Worm (Caenorhabditis elegans) whole organism, L4 larva: ENCODE data around the gene aakb-2.
A peak's percentile ranks its signal among the peaks of the same experiment; 100 is the strongest.

ENCODE experiments used
- F10B5.3 ChIP-seq: sonication (generic microtip); optimal IDR thresholded peaks from 2 replicates; lab custom pipeline; 2016; ENCODE audit warnings: mild to moderate bottlenecking, missing genetic modification characterization, missing compliant biosample characterization
- F37D6.2 ChIP-seq: sonication (generic microtip); optimal IDR thresholded peaks from 2 replicates; lab custom pipeline; 2016; ENCODE audit warnings: mild to moderate bottlenecking, missing genetic modification characterization, missing compliant biosample characterization
- F44E2.7 ChIP-seq: fragments of 200-800 bp; sonication (Bioruptor generic); IDR thresholded peaks from 2 replicates; pipeline ENCODE4 v2.1.2; 2022; ENCODE audit warnings: missing genetic modification characterization, missing compliant biosample characterization
- F49E8.2 ChIP-seq: sonication (generic microtip); optimal IDR thresholded peaks from 2 replicates; lab custom pipeline; 2016; ENCODE audit warnings: missing compliant biosample characterization, mild to moderate bottlenecking, missing genetic modification characterization, borderline replicate concordance
- T20F7.1 ChIP-seq: fragments of 200-800 bp; sonication (Bioruptor generic); optimal IDR thresholded peaks from 2 replicates; lab custom pipeline; 2018; ENCODE audit warnings: mild to moderate bottlenecking, missing genetic modification characterization, missing compliant biosample characterization
- T26A8.4 ChIP-seq: fragments of 200-800 bp; sonication (Bioruptor generic); IDR thresholded peaks from 2 replicates; pipeline ENCODE4 v1.3.6; 2022; ENCODE audit warnings: missing genetic modification characterization, missing compliant biosample characterization
- Y105C5A.15 ChIP-seq: fragments of 200-800 bp; sonication (Bioruptor generic); IDR thresholded peaks from 2 replicates; pipeline ENCODE4 v1.3.6; 2022; ENCODE audit warnings: missing genetic modification characterization, missing compliant biosample characterization
- Y48G9A.11 ChIP-seq: fragments of 200-800 bp; sonication (Bioruptor generic); IDR thresholded peaks from 2 replicates; pipeline ENCODE4 v1.3.6; 2022; ENCODE audit warnings: missing genetic modification reagents, missing genetic modification characterization, missing compliant biosample characterization
- Y5F2A.4 ChIP-seq: fragments of 200-800 bp; sonication (Bioruptor generic); optimal IDR thresholded peaks from 2 replicates; lab custom pipeline; 2018; ENCODE audit warnings: mild to moderate bottlenecking, missing genetic modification characterization, missing compliant biosample characterization
- ZK337.2 ChIP-seq: fragments of 200-800 bp; sonication (Bioruptor generic); IDR thresholded peaks from 2 replicates; pipeline ENCODE4 v1.3.6; 2022; ENCODE audit warnings: missing genetic modification reagents, missing genetic modification characterization, missing compliant biosample characterization
- aha-1 ChIP-seq: fragments of 150-350 bp; peaks from one replicate; lab custom pipeline; 2014; ENCODE audit warnings: missing biosample characterization, missing genetic modification characterization
- arid-1 ChIP-seq: fragments of 200-800 bp; sonication (Bioruptor generic); conservative IDR thresholded peaks from 2 replicates; pipeline ENCODE4 v1.3.6; 2022; ENCODE audit warnings: missing genetic modification reagents, missing genetic modification characterization, missing compliant biosample characterization
- ceh-28 ChIP-seq: fragments of 150-350 bp; optimal IDR thresholded peaks from 2 replicates; lab custom pipeline; 2014; ENCODE audit warnings: missing biosample characterization, missing genetic modification reagents, missing genetic modification characterization
- ceh-32 ChIP-seq: sonication (generic microtip); optimal IDR thresholded peaks from 2 replicates; lab custom pipeline; 2016; ENCODE audit warnings: mild to moderate bottlenecking, missing genetic modification characterization, missing compliant biosample characterization; ENCODE audit not compliant: poor library complexity
- ceh-44 ChIP-seq: fragments of 200-800 bp; sonication (Bioruptor generic); IDR thresholded peaks from 2 replicates; pipeline ENCODE4 v1.3.6; 2022; ENCODE audit warnings: missing genetic modification reagents, missing genetic modification characterization, missing compliant biosample characterization
- ces-1 ChIP-seq: fragments of 150-350 bp; sonication (generic microtip); optimal IDR thresholded peaks from 4 replicates; lab custom pipeline; 2014; ENCODE audit warnings: missing biosample characterization, missing genetic modification reagents, missing genetic modification characterization
- ctbp-1 ChIP-seq: fragments of 200-800 bp; sonication (Bioruptor generic); IDR thresholded peaks from 2 replicates; pipeline ENCODE4 v1.3.6; 2022; ENCODE audit warnings: missing genetic modification reagents, missing genetic modification characterization, missing compliant biosample characterization
- daf-16 ChIP-seq, 3 experiments: sonication (generic microtip); optimal IDR thresholded peaks; 2 replicates each; lab custom pipeline; 2016 to 2017; ENCODE audit warnings: missing genetic modification characterization in 3 of 3, missing genetic modification reagents in 3 of 3, mild to moderate bottlenecking in 2 of 3, missing compliant biosample characterization in 2 of 3, missing biosample characterization in 1 of 3, moderate library complexity in 1 of 3
- daf-8 ChIP-seq: fragments of 200-800 bp; sonication (Bioruptor generic); IDR thresholded peaks from 2 replicates; pipeline ENCODE4 v1.3.6; 2022; ENCODE audit warnings: missing genetic modification characterization, missing compliant biosample characterization
- dmd-6 ChIP-seq: fragments of 200-800 bp; sonication (Bioruptor generic); IDR thresholded peaks from 2 replicates; pipeline ENCODE4 v1.3.6; 2022; ENCODE audit warnings: missing genetic modification reagents, missing genetic modification characterization, missing compliant biosample characterization
- duxl-1 ChIP-seq: sonication (generic microtip); optimal IDR thresholded peaks from 2 replicates; lab custom pipeline; 2016; ENCODE audit warnings: mild to moderate bottlenecking, missing genetic modification characterization, moderate library complexity, missing compliant biosample characterization; ENCODE audit not compliant: poor library complexity
- dve-1 ChIP-seq: sonication (generic microtip); optimal IDR thresholded peaks from 2 replicates; lab custom pipeline; 2017; ENCODE audit warnings: antibody characterized with exemption, mild to moderate bottlenecking, missing genetic modification characterization, missing compliant biosample characterization; ENCODE audit not compliant: insufficient read depth
- egl-27 ChIP-seq: sonication (generic microtip); optimal IDR thresholded peaks from 3 replicates; lab custom pipeline; 2017; ENCODE audit warnings: missing biosample characterization, missing genetic modification reagents, missing genetic modification characterization
- fkh-10 ChIP-seq: fragments of 150-350 bp; optimal IDR thresholded peaks from 2 replicates; lab custom pipeline; 2014; ENCODE audit warnings: missing biosample characterization, missing genetic modification reagents, missing genetic modification characterization
- fos-1 ChIP-seq: fragments of 150-350 bp; optimal IDR thresholded peaks from 2 replicates; lab custom pipeline; 2014; ENCODE audit warnings: missing biosample characterization, missing genetic modification characterization
- gei-8 ChIP-seq: fragments of 200-800 bp; sonication (Bioruptor generic); optimal IDR thresholded peaks from 2 replicates; lab custom pipeline; 2018; ENCODE audit warnings: mild to moderate bottlenecking, missing genetic modification characterization, missing compliant biosample characterization
- hlh-11 ChIP-seq: fragments of 200-800 bp; sonication (Bioruptor generic); optimal IDR thresholded peaks from 2 replicates; lab custom pipeline; 2018; ENCODE audit warnings: mild to moderate bottlenecking, missing genetic modification characterization, missing compliant biosample characterization
- hlh-30 ChIP-seq: sonication (generic microtip); optimal IDR thresholded peaks from 2 replicates; lab custom pipeline; 2017; ENCODE audit warnings: antibody characterized with exemption, mild to moderate bottlenecking, missing genetic modification characterization, missing compliant biosample characterization; ENCODE audit not compliant: insufficient read depth
- hmg-1.1 ChIP-seq: fragments of 200-800 bp; sonication (Bioruptor generic); IDR thresholded peaks from 2 replicates; pipeline ENCODE4 v1.3.6; 2022; ENCODE audit warnings: missing genetic modification reagents, missing genetic modification characterization, missing compliant biosample characterization
- jun-1 ChIP-seq: fragments of 150-350 bp; optimal IDR thresholded peaks from 2 replicates; lab custom pipeline; 2014; ENCODE audit warnings: missing biosample characterization, missing genetic modification reagents, missing genetic modification characterization
- lin-15B ChIP-seq: fragments of 150-350 bp; sonication (generic microtip); optimal IDR thresholded peaks from 3 replicates; lab custom pipeline; 2014; ENCODE audit warnings: missing biosample characterization, missing genetic modification characterization
- lin-29 ChIP-seq: fragments of 200-800 bp; sonication (Bioruptor generic); IDR thresholded peaks from 2 replicates; pipeline ENCODE4 v1.3.6; 2022; ENCODE audit warnings: missing genetic modification reagents, missing genetic modification characterization, missing compliant biosample characterization
- lin-39 ChIP-seq: fragments of 150-350 bp; optimal IDR thresholded peaks from 2 replicates; lab custom pipeline; 2014; ENCODE audit warnings: missing biosample characterization, missing genetic modification reagents, missing genetic modification characterization
- lsy-2 ChIP-seq, 2 experiments: fragments of 150-350 bp in 1 of 2; sonication (generic microtip) in 1 of 2; optimal IDR thresholded peaks; 2 replicates each; lab custom pipeline; 2014 to 2017; ENCODE audit warnings: missing biosample characterization in 2 of 2, missing genetic modification characterization in 2 of 2
- madf-5 ChIP-seq, 2 experiments: fragments of 200-800 bp; sonication (Bioruptor generic); IDR thresholded peaks; 2 replicates each; pipeline ENCODE4 v1.3.6; 2022; ENCODE audit warnings: missing compliant biosample characterization in 2 of 2, missing genetic modification characterization in 2 of 2
- mdl-1 ChIP-seq, 2 experiments: fragments of 150-350 bp in 1 of 2; sonication (generic microtip) in 1 of 2; optimal IDR thresholded peaks; 2 replicates each; lab custom pipeline; 2014 to 2017; ENCODE audit warnings: missing biosample characterization in 2 of 2, missing genetic modification characterization in 2 of 2
- mdt-29 ChIP-seq: fragments of 200-800 bp; sonication (Bioruptor generic); IDR thresholded peaks from 2 replicates; pipeline ENCODE4 v1.3.6; 2022; ENCODE audit warnings: missing genetic modification reagents, missing genetic modification characterization, missing compliant biosample characterization
- nhr-237 ChIP-seq: sonication (generic microtip); optimal IDR thresholded peaks from 2 replicates; lab custom pipeline; 2017; ENCODE audit warnings: missing biosample characterization, missing genetic modification characterization
- nhr-28 ChIP-seq: fragments of 150-350 bp; optimal IDR thresholded peaks from 2 replicates; lab custom pipeline; 2014; ENCODE audit warnings: missing biosample characterization, missing genetic modification characterization
- nhr-77 ChIP-seq: fragments of 150-350 bp; optimal IDR thresholded peaks from 2 replicates; lab custom pipeline; 2014; ENCODE audit warnings: missing biosample characterization, missing genetic modification characterization
- rbr-2 ChIP-seq: sonication (generic microtip); optimal IDR thresholded peaks from 2 replicates; lab custom pipeline; 2016; ENCODE audit warnings: missing genotype, missing genetic modification characterization, missing compliant biosample characterization
- sdz-12 ChIP-seq: fragments of 200-800 bp; sonication (Bioruptor generic); optimal IDR thresholded peaks from 2 replicates; lab custom pipeline; 2018; ENCODE audit warnings: mild to moderate bottlenecking, missing genetic modification characterization, missing compliant biosample characterization
- skn-1 ChIP-seq: fragments of 150-350 bp; optimal IDR thresholded peaks from 2 replicates; lab custom pipeline; 2014; ENCODE audit warnings: missing biosample characterization, missing genetic modification characterization
- snpc-1.2 ChIP-seq: fragments of 200-800 bp; sonication (Bioruptor generic); IDR thresholded peaks from 2 replicates; pipeline ENCODE4 v1.3.6; 2022; ENCODE audit warnings: missing genetic modification reagents, missing genetic modification characterization, missing compliant biosample characterization
- tag-97 ChIP-seq: fragments of 200-800 bp; sonication (Bioruptor generic); IDR thresholded peaks from 2 replicates; pipeline ENCODE4 v1.3.6; 2022; ENCODE audit warnings: missing genetic modification characterization, missing compliant biosample characterization
- tra-1 ChIP-seq: fragments of 200-800 bp; sonication (Bioruptor generic); IDR thresholded peaks from 2 replicates; pipeline ENCODE4 v1.3.6; 2022; ENCODE audit warnings: missing genetic modification reagents, missing genetic modification characterization, missing compliant biosample characterization
- unc-62 ChIP-seq, 3 experiments: fragments of 150-350 bp in 1 of 3; sonication (generic microtip); optimal IDR thresholded peaks in 2 of 3; peaks in 1 of 3; 1 replicate in 1 of 3; 2 replicates in 2 of 3; lab custom pipeline; 2014 to 2017; ENCODE audit warnings: missing biosample characterization in 3 of 3, missing genetic modification characterization in 3 of 3, missing genetic modification reagents in 3 of 3, missing genotype in 1 of 3

aakb-2 gene

ce11 chrIII:11240776-11241175 is 3.8 kb downstream of the aakb-2 start (continued):
- TF ChIP-seq gei-8 (GFP tag; lab: Kevin White, UChicago) (no peak), snpc-1.2 (no peak), nhr-237 (tag; lab: Kevin White, UChicago) (no peak), egl-27 (no peak), lsy-2 (tag; optimal IDR thresholded peaks at IDR 0.05; lab: Kevin White, UChicago) (no peak), T26A8.4 (GFP tag; lab: Robert Waterston, UW) (no peak), ces-1 (GFP tag; lab: Kevin White, UChicago) (no peak), daf-16 (GFP tag; optimal IDR thresholded peaks at IDR 0.05; lab: Kevin White, UChicago) (no peak), daf-16 (tag; optimal IDR thresholded peaks at IDR 0.05; lab: Kevin White, UChicago) (peak; percentile 40), fos-1 (no peak), Y48G9A.11 (GFP tag; lab: Robert Waterston, UW) (no peak)

ce11 chrIII:11241583-11242187 is 4.7 kb downstream of the aakb-2 start:
- TF ChIP-seq F37D6.2 (no peak), hmg-1.1 (no peak), sdz-12 (no peak), Y5F2A.4 (GFP tag; lab: Kevin White, UChicago) (no peak), T20F7.1 (GFP tag; lab: Kevin White, UChicago) (no peak), ceh-44 (no peak), lin-15B (tag; lab: Kevin White, UChicago) (no peak), fkh-10 (GFP tag; lab: Kevin White, UChicago) (no peak), ctbp-1 (GFP tag; lab: Robert Waterston, UW) (no peak), ceh-32 (tag; lab: Kevin White, UChicago) (no peak), lsy-2 (tag; optimal IDR thresholded peaks at IDR 0.05; lab: Kevin White, UChicago) (no peak), ZK337.2 (GFP tag; lab: Robert Waterston, UW) (no peak), aha-1 (tag; lab: Kevin White, UChicago) (peak; percentile 69), skn-1 (tag; lab: Kevin White, UChicago) (no peak), ces-1 (GFP tag; lab: Kevin White, UChicago) (no peak), jun-1 (tag; lab: Kevin White, UChicago) (no peak), Y105C5A.15 (GFP tag; lab: Robert Waterston, UW) (no peak), snpc-1.2 (no peak), mdl-1 (tag; optimal IDR thresholded peaks at IDR 0.05; lab: Kevin White, UChicago) (no peak), mdt-29 (GFP tag; lab: Robert Waterston, UW) (no peak), dmd-6 (GFP tag; lab: Robert Waterston, UW) (peak; percentile 38; the same call in 1 of the 2 replicates), ceh-28 (tag; lab: Kevin White, UChicago) (no peak), tra-1 (GFP tag; lab: Robert Waterston, UW) (no peak), hlh-11 (peak; percentile 46), lin-39 (tag; lab: Kevin White, UChicago) (no peak), daf-16 (GFP tag; optimal IDR thresholded peaks at IDR 0.05; lab: Kevin White, UChicago) (no peak), daf-16 (tag; optimal IDR thresholded peaks at IDR 0.05; lab: Kevin White, UChicago) (peak; percentile 21), unc-62 (GFP tag; optimal IDR thresholded peaks at IDR 0.05 in 1 of 2; lab: Kevin White, UChicago) (peak in 1 of 2 experiments; percentile 54), unc-62 (tag; optimal IDR thresholded peaks at IDR 0.05; lab: Kevin White, UChicago) (no peak), arid-1 (GFP tag; lab: Robert Waterston, UW) (no peak), hlh-30 (tag; lab: Kevin White, UChicago) (no peak), F49E8.2 (tag; lab: Kevin White, UChicago) (no peak), nhr-77 (tag; lab: Kevin White, UChicago) (no peak), duxl-1 (tag; lab: Kevin White, UChicago) (no peak), madf-5 (GFP tag; IDR thresholded peaks at IDR 0.05; lab: Robert Waterston, UW) (no peak), F10B5.3 (tag; lab: Kevin White, UChicago) (no peak), rbr-2 (tag; lab: Kevin White, UChicago) (no peak), tag-97 (no peak), lin-29 (no peak), F44E2.7 (GFP tag; lab: Robert Waterston, UW) (no peak), dve-1 (peak; percentile 3), daf-8 (GFP tag; lab: Robert Waterston, UW) (no peak), nhr-28 (peak; percentile 96), egl-27 (no peak)
